Worm (Caenorhabditis elegans) whole organism, L2 larva: ENCODE results near the gene dhs-7.

Source experiments
- C34F6.9 ChIP-seq: fragments of 150-350 bp; optimal IDR thresholded peaks from 2 replicates; lab custom pipeline; 2014; ENCODE audit warnings: missing biosample characterization, missing genetic modification characterization
- F13H6.1 ChIP-seq: sonication (generic microtip); optimal IDR thresholded peaks from 2 replicates; lab custom pipeline; 2016; ENCODE audit warnings: missing genetic modification characterization, missing compliant biosample characterization
- R02D3.7 ChIP-seq: fragments of 150-350 bp; optimal IDR thresholded peaks from 2 replicates; lab custom pipeline; 2014; ENCODE audit warnings: missing biosample characterization, missing genetic modification characterization
- Y55F3AM.14 ChIP-seq: fragments of 200-800 bp; sonication (Bioruptor generic); optimal IDR thresholded peaks from 2 replicates; lab custom pipeline; 2018; ENCODE audit warnings: mild to moderate bottlenecking, missing genetic modification characterization, missing compliant biosample characterization
- ama-1 ChIP-seq: fragments of 150-350 bp; optimal IDR thresholded peaks from 2 replicates; lab custom pipeline; 2018; ENCODE audit warnings: inconsistent platforms
- ceh-82 ChIP-seq: fragments of 150-350 bp; optimal IDR thresholded peaks from 2 replicates; lab custom pipeline; 2014; ENCODE audit warnings: missing biosample characterization, missing genetic modification characterization
- crh-2 ChIP-seq: sonication (generic microtip); optimal IDR thresholded peaks from 2 replicates; lab custom pipeline; 2017; ENCODE audit warnings: missing biosample characterization, missing genetic modification characterization
- dmd-4 ChIP-seq: sonication (generic microtip); optimal IDR thresholded peaks from 2 replicates; lab custom pipeline; 2017; ENCODE audit warnings: missing biosample characterization, missing genetic modification characterization
- egl-27 ChIP-seq: sonication (generic microtip); optimal IDR thresholded peaks from 3 replicates; lab custom pipeline; 2017; ENCODE audit warnings: missing biosample characterization, missing genetic modification reagents, missing genetic modification characterization
- elt-1 ChIP-seq: fragments of 150-350 bp; optimal IDR thresholded peaks from 2 replicates; lab custom pipeline; 2014; ENCODE audit warnings: missing biosample characterization, missing genetic modification characterization
- elt-3 ChIP-seq: sonication (generic microtip); optimal IDR thresholded peaks from 2 replicates; lab custom pipeline; 2017; ENCODE audit warnings: missing biosample characterization, missing genetic modification characterization
- fos-1 ChIP-seq: fragments of 150-350 bp; optimal IDR thresholded peaks from 2 replicates; lab custom pipeline; 2014; ENCODE audit warnings: missing biosample characterization, missing genetic modification characterization
- gmeb-1 ChIP-seq: fragments of 150-350 bp; optimal IDR thresholded peaks from 2 replicates; lab custom pipeline; 2014; ENCODE audit warnings: missing biosample characterization, missing genetic modification characterization
- lin-11 ChIP-seq: fragments of 150-350 bp; sonication (generic microtip); optimal IDR thresholded peaks from 2 replicates; lab custom pipeline; 2014; ENCODE audit warnings: missing biosample characterization, missing genetic modification characterization, inconsistent platforms, mixed read lengths
- lin-13 ChIP-seq: fragments of 150-350 bp; optimal IDR thresholded peaks from 2 replicates; lab custom pipeline; 2014; ENCODE audit warnings: missing biosample characterization, missing genetic modification reagents, missing genetic modification characterization
- lin-39 ChIP-seq: fragments of 150-350 bp; optimal IDR thresholded peaks from 2 replicates; lab custom pipeline; 2014; ENCODE audit warnings: missing biosample characterization, missing genetic modification reagents, missing genetic modification characterization
- lsy-2 ChIP-seq, 2 experiments: fragments of 150-350 bp in 1 of 2; sonication (generic microtip) in 1 of 2; optimal IDR thresholded peaks; 2 replicates each; lab custom pipeline; 2014 to 2017; ENCODE audit warnings: missing biosample characterization in 2 of 2, missing genetic modification characterization in 2 of 2
- mab-5 ChIP-seq: fragments of 150-350 bp; optimal IDR thresholded peaks from 2 replicates; lab custom pipeline; 2014; ENCODE audit warnings: missing biosample characterization, missing genetic modification characterization
- nhr-10 ChIP-seq: sonication (generic microtip); optimal IDR thresholded peaks from 2 replicates; lab custom pipeline; 2017; ENCODE audit warnings: missing biosample characterization, missing genetic modification characterization
- nhr-12 ChIP-seq: fragments of 150-350 bp; optimal IDR thresholded peaks from 2 replicates; lab custom pipeline; 2014; ENCODE audit warnings: missing biosample characterization, missing genetic modification characterization
- nhr-21 ChIP-seq: fragments of 150-350 bp; optimal IDR thresholded peaks from 2 replicates; lab custom pipeline; 2014; ENCODE audit warnings: missing biosample characterization, missing genetic modification characterization
- nhr-237 ChIP-seq: fragments of 150-350 bp; optimal IDR thresholded peaks from 2 replicates; lab custom pipeline; 2014; ENCODE audit warnings: missing biosample characterization, missing genetic modification characterization
- nhr-25 ChIP-seq: fragments of 150-350 bp; sonication (generic microtip); optimal IDR thresholded peaks from 3 replicates; lab custom pipeline; 2014; ENCODE audit warnings: missing biosample characterization, missing genetic modification characterization
- nhr-6 ChIP-seq: fragments of 150-350 bp; optimal IDR thresholded peaks from 2 replicates; lab custom pipeline; 2014; ENCODE audit warnings: missing biosample characterization, missing genetic modification characterization
- nhr-77 ChIP-seq: fragments of 150-350 bp; optimal IDR thresholded peaks from 2 replicates; lab custom pipeline; 2014; ENCODE audit warnings: missing biosample characterization, missing genetic modification characterization
- sem-4 ChIP-seq: fragments of 150-350 bp; optimal IDR thresholded peaks from 2 replicates; lab custom pipeline; 2014; ENCODE audit warnings: missing biosample characterization, missing genetic modification reagents, missing genetic modification characterization
- skn-1 ChIP-seq: sonication (generic microtip); optimal IDR thresholded peaks from 2 replicates; lab custom pipeline; 2017; ENCODE audit warnings: missing biosample characterization, missing genetic modification characterization
- sma-3 ChIP-seq: sonication (generic microtip); optimal IDR thresholded peaks from 2 replicates; lab custom pipeline; 2016; ENCODE audit warnings: missing genetic modification reagents, missing genetic modification characterization, missing compliant biosample characterization
- sma-9 ChIP-seq, 2 experiments: fragments of 150-350 bp in 1 of 2; sonication (generic microtip) in 1 of 2; optimal IDR thresholded peaks; 2 replicates each; lab custom pipeline; 2014 to 2016; ENCODE audit warnings: missing genetic modification characterization in 2 of 2, mild to moderate bottlenecking in 1 of 2, missing biosample characterization in 1 of 2, missing compliant biosample characterization in 1 of 2, missing genetic modification reagents in 1 of 2, moderate library complexity in 1 of 2
- snpc-4 ChIP-seq: fragments of 150-350 bp; optimal IDR thresholded peaks from 2 replicates; lab custom pipeline; 2014; ENCODE audit warnings: missing biosample characterization, missing genetic modification characterization
- unc-39 ChIP-seq: fragments of 150-350 bp; optimal IDR thresholded peaks from 2 replicates; lab custom pipeline; 2014; ENCODE audit warnings: missing biosample characterization, missing genetic modification characterization
- zag-1 ChIP-seq: fragments of 150-350 bp; optimal IDR thresholded peaks from 2 replicates; lab custom pipeline; 2014; ENCODE audit warnings: missing biosample characterization, missing genetic modification characterization
- ztf-1 ChIP-seq: fragments of 200-800 bp; sonication (Bioruptor generic); conservative IDR thresholded peaks from 2 replicates; pipeline ENCODE4 v1.3.6; 2022; ENCODE audit warnings: missing genetic modification characterization, missing compliant biosample characterization
- ztf-4 ChIP-seq: fragments of 150-350 bp; optimal IDR thresholded peaks from 2 replicates; lab custom pipeline; 2014; ENCODE audit warnings: missing biosample characterization, missing genetic modification characterization

dhs-7 gene

ce11 chrII:7208184-7208583, at the start of gene dhs-7:
Gene dhs-7, minus strand, starts transcription at chrII:7208460.
- TF ChIP-seq zag-1 (tag; lab: Kevin White, UChicago) = no peak
- TF ChIP-seq snpc-4 (tag; lab: Kevin White, UChicago) = no peak
- no peak for TF ChIP-seq egl-27 (tag; lab: Kevin White, UChicago)
- no peak for TF ChIP-seq ztf-4 (tag; lab: Kevin White, UChicago)
- no peak for TF ChIP-seq sem-4 (tag; lab: Kevin White, UChicago)
- TF ChIP-seq ama-1 = no peak
- no peak for TF ChIP-seq nhr-25 (tag; lab: Kevin White, UChicago)
- no peak for TF ChIP-seq nhr-12 (tag; lab: Kevin White, UChicago)
- no peak for TF ChIP-seq nhr-6 (tag; lab: Kevin White, UChicago)
- no peak for TF ChIP-seq C34F6.9

- TF ChIP-seq gmeb-1 (tag; lab: Kevin White, UChicago) (peak; percentile 17), nhr-21 (tag; lab: Kevin White, UChicago) (no peak), sma-3 (GFP tag; lab: Kevin White, UChicago) (peak; percentile 9), lsy-2 (tag; optimal IDR thresholded peaks at IDR 0.05; lab: Kevin White, UChicago) (peak in 1 of 2 experiments; percentile 8), nhr-25 (tag; lab: Kevin White, UChicago) (peak; percentile 32), sma-9 (GFP tag; optimal IDR thresholded peaks at IDR 0.05; lab: Kevin White, UChicago) (peak; percentile 21), sma-9 (tag; optimal IDR thresholded peaks at IDR 0.05; lab: Kevin White, UChicago) (no peak), nhr-237 (tag; lab: Kevin White, UChicago) (no peak), C34F6.9 (no peak), fos-1 (tag; lab: Kevin White, UChicago) (peak; percentile 94), crh-2 (tag; lab: Kevin White, UChicago) (peak; percentile 7)
- TF ChIP-seq, all 48 proteins: peak for 7
Observed at ce11 chrII:7255614-7256162, 47.4 kb upstream of the dhs-7 start, which contains the start of gene F32A5.8. Gene F32A5.8, plus strand, starts transcription at chrII:7256112.

- TF ChIP-seq dmd-4 (tag; lab: Kevin White, UChicago) = no peak
- no peak for TF ChIP-seq lin-13 (GFP tag; lab: Kevin White, UChicago)
- no peak for TF ChIP-seq lin-11 (tag; lab: Kevin White, UChicago)
- no peak for TF ChIP-seq elt-1 (tag; lab: Kevin White, UChicago)
- no peak for TF ChIP-seq R02D3.7 (tag; lab: Kevin White, UChicago)
- no peak for TF ChIP-seq fos-1 (tag; lab: Kevin White, UChicago)
- peak in 1 of 2 experiments; percentile 3 for TF ChIP-seq lsy-2 (tag; optimal IDR thresholded peaks at IDR 0.05; lab: Kevin White, UChicago)
- no peak for TF ChIP-seq mab-5
- no peak for TF ChIP-seq nhr-25 (tag; lab: Kevin White, UChicago)
- peak; percentile 7 for TF ChIP-seq ama-1
- TF ChIP-seq unc-39 (tag; lab: Kevin White, UChicago) = no peak
- no peak for TF ChIP-seq ztf-1 (GFP tag; lab: Robert Waterston, UW)
- TF ChIP-seq elt-3 (tag; lab: Kevin White, UChicago) = no peak
- TF ChIP-seq, all 48 proteins: peak for 2
Observed at ce11 chrII:7253073-7253472, 44.8 kb upstream of the dhs-7 start, which contains the start of gene lsm-4. Gene lsm-4, minus strand, starts transcription at chrII:7253163.

DNA sequence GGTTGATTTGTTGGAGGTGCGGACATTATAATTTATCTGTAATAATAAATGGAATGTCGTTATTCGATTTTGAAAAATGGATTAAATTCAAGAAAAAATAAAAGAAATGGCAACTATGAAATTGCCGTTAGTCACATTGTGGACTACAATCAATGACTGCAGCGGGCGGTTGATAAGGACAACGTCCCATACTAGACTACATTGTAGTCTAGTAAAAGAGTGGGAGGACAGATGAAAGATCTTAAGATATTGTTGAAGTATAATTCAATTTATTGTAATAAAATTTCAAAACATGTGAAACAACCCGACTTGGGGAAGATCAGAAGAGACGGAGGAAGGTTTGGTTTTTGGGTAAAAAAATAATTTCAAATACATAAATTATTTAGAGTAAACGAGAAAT, 43.7 kb upstream of the dhs-7 start, which contains the start of the genes prx-13 and ada-2:
Gene prx-13, minus strand, starts transcription at position 38 of the 400 bp plus-strand sequence.
Gene ada-2, plus strand, starts transcription at position 282 of the 400 bp plus-strand sequence.
- TF ChIP-seq sma-9 (GFP tag; optimal IDR thresholded peaks at IDR 0.05; lab: Kevin White, UChicago) (peak; percentile 8), sma-9 (tag; optimal IDR thresholded peaks at IDR 0.05; lab: Kevin White, UChicago) (no peak), zag-1 (tag; lab: Kevin White, UChicago) (no peak), fos-1 (tag; lab: Kevin White, UChicago) (peak; percentile 79), Y55F3AM.14 (GFP tag; lab: Kevin White, UChicago) (no peak), sma-3 (GFP tag; lab: Kevin White, UChicago) (peak; percentile 6)
- TF ChIP-seq, all 48 proteins: peak for 3

- no peak for TF ChIP-seq ztf-4 (tag; lab: Kevin White, UChicago)
- no peak for TF ChIP-seq lin-39 (tag; lab: Kevin White, UChicago)
- no peak for TF ChIP-seq nhr-77
- no peak for TF ChIP-seq sma-9 (GFP tag; optimal IDR thresholded peaks at IDR 0.05; lab: Kevin White, UChicago)
- no peak for TF ChIP-seq sma-9 (tag; optimal IDR thresholded peaks at IDR 0.05; lab: Kevin White, UChicago)
- no peak for TF ChIP-seq elt-3 (tag; lab: Kevin White, UChicago)
- no peak for TF ChIP-seq mab-5
- no peak for TF ChIP-seq nhr-10 (tag; lab: Kevin White, UChicago)
- no peak for TF ChIP-seq unc-39 (tag; lab: Kevin White, UChicago)
- no peak for TF ChIP-seq lsy-2 (tag; optimal IDR thresholded peaks at IDR 0.05; lab: Kevin White, UChicago)
- TF ChIP-seq F13H6.1 (tag; lab: Kevin White, UChicago) = no peak
- TF ChIP-seq sem-4 (tag; lab: Kevin White, UChicago) = no peak
- TF ChIP-seq elt-1 (tag; lab: Kevin White, UChicago) = no peak
- TF ChIP-seq skn-1 (tag; lab: Kevin White, UChicago) = no peak
- no peak for TF ChIP-seq ceh-82
- no peak for TF ChIP-seq R02D3.7 (tag; lab: Kevin White, UChicago)
- no peak for TF ChIP-seq nhr-237 (tag; lab: Kevin White, UChicago)
Observed at ce11 chrII:7245576-7245975, 37.3 kb upstream of the dhs-7 start, which contains the start of gene skpo-3. Gene skpo-3, plus strand, starts transcription at chrII:7245876.
